Fruit fly (Drosophila melanogaster) whole organism, prepupa: ENCODE results near the gene Vps39.

ENCODE experiments used
- Blimp-1 ChIP-seq: fragments of 200-800 bp; sonication (Bioruptor generic); optimal IDR thresholded peaks from 3 replicates; lab custom pipeline; 2017; ENCODE audit warnings: missing biosample characterization, missing genetic modification characterization, mild to moderate bottlenecking, moderate library complexity, missing genetic modification reagents
- CG10631 ChIP-seq: fragments of 200-800 bp; sonication (Bioruptor generic); optimal IDR thresholded peaks from 2 replicates; lab custom pipeline; 2016; ENCODE audit warnings: missing biosample characterization, missing genetic modification characterization
- CG10669 ChIP-seq: fragments of 200-800 bp; sonication (Bioruptor generic); optimal IDR thresholded peaks from 3 replicates; lab custom pipeline; 2018; ENCODE audit warnings: missing biosample characterization, mild to moderate bottlenecking, missing genetic modification characterization, moderate library complexity
- CG11294 ChIP-seq: fragments of 200-800 bp; sonication (Bioruptor generic); IDR thresholded peaks from 2 replicates; pipeline ENCODE4 v1.3.6; 2022; ENCODE audit warnings: missing biosample characterization, missing genetic modification characterization
- CG11762 ChIP-seq: fragments of 200-800 bp; sonication (Bioruptor generic); optimal IDR thresholded peaks from 3 replicates; lab custom pipeline; 2016; ENCODE audit warnings: missing biosample characterization, missing genetic modification characterization; ENCODE audit not compliant: insufficient read depth
- CG11902 ChIP-seq: fragments of 200-800 bp; sonication (Bioruptor generic); optimal IDR thresholded peaks from 3 replicates; lab custom pipeline; 2016; ENCODE audit warnings: missing biosample characterization, missing genetic modification characterization
- CG15336 ChIP-seq: fragments of 200-800 bp; sonication (Bioruptor generic); IDR thresholded peaks from 2 replicates; pipeline ENCODE4 v1.3.6; 2022; ENCODE audit warnings: missing biosample characterization, missing genetic modification characterization
- CG1621 ChIP-seq: fragments of 200-800 bp; sonication (Bioruptor generic); optimal IDR thresholded peaks from 3 replicates; lab custom pipeline; 2018; ENCODE audit warnings: missing biosample characterization, mild to moderate bottlenecking, missing genetic modification characterization
- CG16779 ChIP-seq: fragments of 200-800 bp; sonication (Bioruptor generic); optimal IDR thresholded peaks from 3 replicates; lab custom pipeline; 2017; ENCODE audit warnings: missing biosample characterization, mild to moderate bottlenecking, missing genetic modification characterization
- CG3032 ChIP-seq: fragments of 200-800 bp; optimal IDR thresholded peaks from 2 replicates; lab custom pipeline; 2019; ENCODE audit warnings: missing biosample characterization, mild to moderate bottlenecking, missing genetic modification characterization, moderate library complexity
- CG31627 ChIP-seq: fragments of 200-800 bp; sonication (Bioruptor generic); optimal IDR thresholded peaks from 3 replicates; lab custom pipeline; 2016; ENCODE audit warnings: missing biosample characterization, missing genetic modification characterization
- CG32006 ChIP-seq: fragments of 200-800 bp; sonication (Bioruptor generic); optimal IDR thresholded peaks from 3 replicates; lab custom pipeline; 2017; ENCODE audit warnings: missing biosample characterization, mild to moderate bottlenecking, missing genetic modification characterization
- CG34406 ChIP-seq: fragments of 200-800 bp; sonication (Bioruptor generic); optimal IDR thresholded peaks from 3 replicates; lab custom pipeline; 2016; ENCODE audit warnings: missing biosample characterization, missing genetic modification characterization
- CG4318 ChIP-seq: fragments of 200-800 bp; sonication (Bioruptor generic); optimal IDR thresholded peaks from 3 replicates; lab custom pipeline; 2017; ENCODE audit warnings: missing biosample characterization, mild to moderate bottlenecking, missing genetic modification characterization
- CG6163 ChIP-seq: fragments of 200-800 bp; sonication (Bioruptor generic); IDR thresholded peaks from 3 replicates; pipeline ENCODE4 v1.3.6; 2022; ENCODE audit warnings: missing biosample characterization, missing genetic modification characterization
- CG6276 ChIP-seq: fragments of 200-800 bp; sonication (Bioruptor generic); optimal IDR thresholded peaks from 2 replicates; lab custom pipeline; 2017; ENCODE audit warnings: missing biosample characterization, mild to moderate bottlenecking, missing genetic modification characterization
- CG6792 ChIP-seq: fragments of 200-800 bp; sonication (Bioruptor generic); optimal IDR thresholded peaks from 3 replicates; lab custom pipeline; 2016; ENCODE audit warnings: missing biosample characterization, missing genetic modification characterization
- CG7368 ChIP-seq: fragments of 200-800 bp; sonication (Bioruptor generic); optimal IDR thresholded peaks from 3 replicates; lab custom pipeline; 2016; ENCODE audit warnings: missing biosample characterization, missing genetic modification characterization
- CG8119 ChIP-seq: fragments of 200-800 bp; sonication (Bioruptor generic); IDR thresholded peaks from 3 replicates; pipeline ENCODE4 v1.3.6; 2022; ENCODE audit warnings: missing biosample characterization, missing genetic modification characterization
- CG8319 ChIP-seq: fragments of 200-800 bp; sonication (Bioruptor generic); optimal IDR thresholded peaks from 3 replicates; lab custom pipeline; 2016; ENCODE audit warnings: missing biosample characterization, missing genetic modification characterization
- CG8632 ChIP-seq: fragments of 200-800 bp; sonication (Bioruptor generic); optimal IDR thresholded peaks from 3 replicates; lab custom pipeline; 2016; ENCODE audit warnings: missing biosample characterization, missing genetic modification characterization
- Eip75B ChIP-seq: fragments of 200-800 bp; sonication (Bioruptor generic); optimal IDR thresholded peaks from 3 replicates; lab custom pipeline; 2016; ENCODE audit warnings: missing biosample characterization, missing genetic modification characterization
- Eip78C ChIP-seq: fragments of 200-800 bp; sonication (Bioruptor generic); peaks from one replicate; lab custom pipeline; 2016; ENCODE audit warnings: missing biosample characterization, missing genetic modification characterization
- Ets21C ChIP-seq: fragments of 200-800 bp; sonication (Bioruptor generic); optimal IDR thresholded peaks from 3 replicates; lab custom pipeline; 2016; ENCODE audit warnings: missing biosample characterization, missing genetic modification characterization
- Gug ChIP-seq: fragments of 200-800 bp; sonication (Bioruptor generic); IDR thresholded peaks from 2 replicates; pipeline ENCODE4 v1.3.6; 2022; ENCODE audit warnings: missing biosample characterization, missing genetic modification characterization
- Hr4 ChIP-seq: fragments of 200-800 bp; sonication (Bioruptor generic); optimal IDR thresholded peaks from 3 replicates; lab custom pipeline; 2016; ENCODE audit warnings: missing biosample characterization, missing genetic modification characterization
- Lpt ChIP-seq: fragments of 200-800 bp; sonication (Bioruptor generic); optimal IDR thresholded peaks from 3 replicates; lab custom pipeline; 2016; ENCODE audit warnings: missing biosample characterization, missing genetic modification characterization
- Met ChIP-seq: fragments of 200-800 bp; sonication (Bioruptor generic); optimal IDR thresholded peaks from 3 replicates; lab custom pipeline; 2016; ENCODE audit warnings: missing biosample characterization, missing genetic modification characterization
- OdsH ChIP-seq: fragments of 200-800 bp; sonication (Bioruptor generic); optimal IDR thresholded peaks from 3 replicates; lab custom pipeline; 2016; ENCODE audit warnings: missing biosample characterization, missing genetic modification characterization
- Smox ChIP-seq: fragments of 200-800 bp; sonication (Bioruptor generic); optimal IDR thresholded peaks from 3 replicates; lab custom pipeline; 2016; ENCODE audit warnings: missing biosample characterization, missing genetic modification characterization
- Sox102F ChIP-seq: fragments of 200-800 bp; sonication (Bioruptor generic); optimal IDR thresholded peaks from 2 replicates; lab custom pipeline; 2016; ENCODE audit warnings: missing biosample characterization, mild to moderate bottlenecking, missing genetic modification characterization
- Sox14 ChIP-seq: fragments of 200-800 bp; sonication (Bioruptor generic); optimal IDR thresholded peaks from 3 replicates; lab custom pipeline; 2016; ENCODE audit warnings: missing biosample characterization, missing genetic modification characterization
- achi ChIP-seq: fragments of 200-800 bp; sonication (Bioruptor generic); optimal IDR thresholded peaks from 3 replicates; lab custom pipeline; 2016; ENCODE audit warnings: missing biosample characterization, missing genetic modification characterization
- acj6 ChIP-seq: fragments of 200-800 bp; sonication (Bioruptor generic); optimal IDR thresholded peaks from 3 replicates; lab custom pipeline; 2016; ENCODE audit warnings: missing biosample characterization, missing genetic modification characterization
- cyc ChIP-seq: fragments of 200-800 bp; sonication (Bioruptor generic); optimal IDR thresholded peaks from 3 replicates; lab custom pipeline; 2016; ENCODE audit warnings: missing biosample characterization, missing genetic modification characterization
- dac ChIP-seq: fragments of 200-800 bp; sonication (Bioruptor generic); optimal IDR thresholded peaks from 2 replicates; lab custom pipeline; 2017; ENCODE audit warnings: missing biosample characterization, mild to moderate bottlenecking, missing genetic modification characterization
- eg ChIP-seq: fragments of 200-800 bp; sonication (Bioruptor generic); IDR thresholded peaks from 3 replicates; pipeline ENCODE4 v1.3.6; 2022; ENCODE audit warnings: missing biosample characterization, missing genetic modification characterization
- fd59A ChIP-seq: fragments of 200-800 bp; sonication (Bioruptor generic); optimal IDR thresholded peaks from 2 replicates; lab custom pipeline; 2017; ENCODE audit warnings: missing biosample characterization, mild to moderate bottlenecking, missing genetic modification characterization, missing genetic modification reagents
- fd85E ChIP-seq: fragments of 200-800 bp; sonication (Bioruptor generic); optimal IDR thresholded peaks from 3 replicates; lab custom pipeline; 2016; ENCODE audit warnings: missing biosample characterization, missing genetic modification characterization
- fkh ChIP-seq: fragments of 200-800 bp; sonication (Bioruptor generic); optimal IDR thresholded peaks from 3 replicates; lab custom pipeline; 2017; ENCODE audit warnings: missing biosample characterization, mild to moderate bottlenecking, missing genetic modification characterization, moderate library complexity
- lz ChIP-seq: fragments of 200-800 bp; sonication (Bioruptor generic); optimal IDR thresholded peaks from 3 replicates; lab custom pipeline; 2016; ENCODE audit warnings: missing biosample characterization, missing genetic modification characterization
- salr ChIP-seq, 2 experiments: fragments of 200-800 bp; sonication (Bioruptor generic); optimal IDR thresholded peaks; 3 replicates each; lab custom pipeline; 2016 to 2018; ENCODE audit warnings: missing biosample characterization in 2 of 2, missing genetic modification characterization in 2 of 2, mild to moderate bottlenecking in 1 of 2
- ss ChIP-seq, 2 experiments: fragments of 200-800 bp; sonication (Bioruptor generic); optimal IDR thresholded peaks; 2 replicates in 1 of 2; 3 replicates in 1 of 2; lab custom pipeline; 2017 to 2018; ENCODE audit warnings: mild to moderate bottlenecking in 2 of 2, missing biosample characterization in 2 of 2, missing genetic modification characterization in 2 of 2, moderate library complexity in 1 of 2
- svp ChIP-seq: fragments of 200-800 bp; sonication (Bioruptor generic); peaks from one replicate; lab custom pipeline; 2016; ENCODE audit warnings: missing biosample characterization, missing genetic modification characterization

Gene Vps39

dm6 chr3R:18297444-18298297, 23.4 kb upstream of the Vps39 start:
- TF ChIP-seq Ets21C (GFP tag; lab: Kevin White, UChicago) (no peak), fd59A (peak; percentile 6), fkh (peak; percentile 52), CG11762 (GFP tag; lab: Kevin White, UChicago) (no peak), Hr4 (GFP tag; lab: Kevin White, UChicago) (peak; percentile 47), achi (peak; percentile 56), CG7368 (GFP tag; lab: Kevin White, UChicago) (peak; percentile 4), Smox (GFP tag; lab: Kevin White, UChicago) (no peak), CG10669 (GFP tag; lab: Kevin White, UChicago) (peak; percentile 26), CG4318 (peak; percentile 19), CG8632 (GFP tag; lab: Kevin White, UChicago) (peak; percentile 18), eg (peak; percentile 58; the same call in 2 of the 3 replicates), CG3032 (peak; percentile 13), lz (GFP tag; lab: Kevin White, UChicago) (no peak), Sox102F (GFP tag; lab: Kevin White, UChicago) (no peak), Eip75B (GFP tag; lab: Kevin White, UChicago) (peak; percentile 22), Eip78C (GFP tag; lab: Kevin White, UChicago) (peak; percentile 40), CG11902 (GFP tag; lab: Kevin White, UChicago) (no peak), cyc (GFP tag; lab: Kevin White, UChicago) (no peak), Met (no peak), acj6 (GFP tag; lab: Kevin White, UChicago) (peak; percentile 12), dac (GFP tag; lab: Kevin White, UChicago) (peak; percentile 31), Gug (GFP tag; lab: Robert Waterston, UW) (peak; percentile 41; the same call in 1 of the 2 replicates), CG31627 (GFP tag; lab: Kevin White, UChicago) (peak; percentile 12), salr (GFP tag; optimal IDR thresholded peaks at IDR 0.05; lab: Kevin White, UChicago) (peak in 1 of 2 experiments; percentile 19), Sox14 (peak; percentile 37), CG6792 (GFP tag; lab: Kevin White, UChicago) (no peak), fd85E (no peak), Lpt (GFP tag; lab: Kevin White, UChicago) (no peak), CG16779 (tag; lab: Kevin White, UChicago) (no peak), CG11294 (peak; percentile 33; the same call in 1 of the 2 replicates), CG8319 (no peak), OdsH (peak; percentile 44), CG10631 (GFP tag; lab: Kevin White, UChicago) (peak; percentile 46), CG6276 (peak; percentile 17), CG34406 (peak; percentile 24), CG6163 (GFP tag; lab: Robert Waterston, UW) (peak; percentile 57; the same call in 1 of the 3 replicates), CG8119 (peak; percentile 42; the same call in 1 of the 3 replicates), CG15336 (peak; percentile 47; the same call in 1 of the 2 replicates), CG1621 (tag; lab: Kevin White, UChicago) (no peak), ss (GFP tag; optimal IDR thresholded peaks at IDR 0.05; lab: Kevin White, UChicago) (no peak), CG32006 (GFP tag; lab: Kevin White, UChicago) (peak; percentile 65), svp (GFP tag; lab: Kevin White, UChicago) (peak; percentile 67), Blimp-1 (GFP tag; lab: Kevin White, UChicago) (no peak)
